Worm (Caenorhabditis elegans): ENCODE data around the gene snr-4.

snr-4 gene

DNA sequence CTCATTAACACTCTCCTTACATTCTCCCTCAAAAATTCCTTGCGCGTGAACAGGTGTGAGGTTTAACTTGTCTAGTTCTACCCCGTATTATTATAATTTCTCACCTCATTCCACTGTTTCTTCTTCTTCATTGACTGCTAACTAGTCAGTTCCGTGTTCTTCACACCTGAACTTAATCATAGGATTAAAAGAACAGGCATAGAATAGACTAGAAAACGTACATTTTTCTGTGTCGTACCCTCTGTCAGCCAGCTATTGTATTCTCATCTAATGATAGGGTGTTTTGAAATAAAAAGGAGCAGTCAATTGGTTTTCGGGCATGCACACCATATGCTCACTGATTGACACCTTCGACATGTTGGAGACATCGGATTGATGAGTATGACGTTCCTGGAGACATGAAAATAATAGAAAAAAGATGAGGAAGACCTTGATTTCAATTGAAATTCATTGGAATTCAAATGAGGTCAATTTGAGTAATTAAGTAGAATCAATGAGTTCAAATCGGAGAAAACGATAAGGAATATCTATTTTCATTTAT, 32.0 kb downstream of the snr-4 start:
- TF ChIP-seq lin-13 (GFP tag; optimal IDR thresholded peaks at IDR 0.05), result no peak
- no peak for TF ChIP-seq mbf-1 (tag; optimal IDR thresholded peaks at IDR 0.05)
- no peak for TF ChIP-seq aly-2 (tag; optimal IDR thresholded peaks at IDR 0.05)
- no peak for TF ChIP-seq zag-1 (tag; optimal IDR thresholded peaks at IDR 0.05)
- TF ChIP-seq Y55F3AM.14 (GFP tag; optimal IDR thresholded peaks at IDR 0.05), result no peak
- TF ChIP-seq lin-11 (tag; optimal IDR thresholded peaks at IDR 0.05), result no peak
- TF ChIP-seq C34F6.9 (tag; optimal IDR thresholded peaks at IDR 0.05), result no peak
- no peak for TF ChIP-seq nhr-10 (tag; optimal IDR thresholded peaks at IDR 0.05)
- TF ChIP-seq blmp-1 (tag; optimal IDR thresholded peaks at IDR 0.05; ENCODE audit: insufficient read depth), result no peak
- TF ChIP-seq nhr-12 (tag; optimal IDR thresholded peaks at IDR 0.05), result no peak
- no peak for TF ChIP-seq lsy-2 (tag; optimal IDR thresholded peaks at IDR 0.05)
- no peak for TF ChIP-seq ztf-4 (tag; optimal IDR thresholded peaks at IDR 0.05)
- no peak for TF ChIP-seq dmd-4 (tag; optimal IDR thresholded peaks at IDR 0.05)
- TF ChIP-seq unc-39 (tag; optimal IDR thresholded peaks at IDR 0.05), result no peak
- TF ChIP-seq nhr-11 (tag; optimal IDR thresholded peaks at IDR 0.05), result no peak
- TF ChIP-seq nhr-23 (tag; optimal IDR thresholded peaks at IDR 0.05), result no peak
- TF ChIP-seq R02D3.7 (tag; optimal IDR thresholded peaks at IDR 0.05), result no peak

DNA sequence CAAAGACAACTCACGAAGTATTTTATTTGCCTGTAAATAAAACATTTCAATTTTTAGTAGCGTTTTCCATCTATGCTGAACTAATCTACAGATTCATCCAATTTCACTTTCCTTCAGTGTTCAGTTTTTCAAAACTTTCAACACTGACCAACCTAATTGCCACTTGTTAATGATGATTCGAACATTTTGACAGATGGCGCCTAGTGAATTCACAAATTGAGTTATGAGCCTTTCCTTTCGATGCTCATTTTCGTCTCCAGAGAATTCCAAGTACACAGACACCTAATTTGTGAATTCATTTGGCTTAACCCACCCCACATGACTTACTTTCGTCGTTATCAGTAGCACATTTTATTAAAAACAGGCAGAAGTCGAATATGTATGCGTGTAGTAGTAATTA, 32.7 kb downstream of the snr-4 start:
- TF ChIP-seq ceh-16 (tag; optimal IDR thresholded peaks at IDR 0.05), result no peak
- no peak for TF ChIP-seq C34F6.9 (tag; optimal IDR thresholded peaks at IDR 0.05)
- TF ChIP-seq unc-62 (GFP tag; optimal IDR thresholded peaks at IDR 0.05), result no peak
- TF ChIP-seq unc-39 (tag; optimal IDR thresholded peaks at IDR 0.05), result no peak
- no peak for TF ChIP-seq gmeb-1 (tag; optimal IDR thresholded peaks at IDR 0.05)
- TF ChIP-seq F13H6.1 (tag; optimal IDR thresholded peaks at IDR 0.05), result no peak
- no peak for TF ChIP-seq dmd-4 (tag; optimal IDR thresholded peaks at IDR 0.05)

DNA sequence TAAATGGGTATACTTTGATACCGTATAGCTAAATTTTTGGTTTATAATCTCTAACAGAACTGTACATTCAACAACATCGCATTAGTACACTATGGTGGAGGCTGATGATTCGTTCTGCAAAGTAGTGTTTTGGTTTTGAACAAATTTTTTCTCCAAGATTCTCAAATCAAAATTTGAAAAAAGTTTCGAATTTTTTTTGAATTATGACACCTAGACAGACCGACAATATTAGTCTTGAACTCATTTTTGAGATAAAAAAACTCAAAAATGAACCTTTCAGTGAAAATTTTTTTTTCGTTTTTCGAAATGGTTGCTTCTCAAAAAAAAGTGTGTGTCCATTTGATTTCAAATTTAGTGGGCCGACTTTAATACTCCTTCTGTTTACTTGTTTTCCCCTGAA, 34.1 kb downstream of the snr-4 start:
- TF ChIP-seq snpc-4 (tag; optimal IDR thresholded peaks at IDR 0.05) (no peak), ZK546.5 (tag; optimal IDR thresholded peaks at IDR 0.05) (no peak), nhr-6 (tag; optimal IDR thresholded peaks at IDR 0.05) (no peak), ztf-4 (tag; optimal IDR thresholded peaks at IDR 0.05) (no peak), egl-27 (tag; optimal IDR thresholded peaks at IDR 0.05) (no peak), C34F6.9 (tag; optimal IDR thresholded peaks at IDR 0.05) (no peak), ztf-11 (tag; optimal IDR thresholded peaks at IDR 0.05) (no peak)

DNA sequence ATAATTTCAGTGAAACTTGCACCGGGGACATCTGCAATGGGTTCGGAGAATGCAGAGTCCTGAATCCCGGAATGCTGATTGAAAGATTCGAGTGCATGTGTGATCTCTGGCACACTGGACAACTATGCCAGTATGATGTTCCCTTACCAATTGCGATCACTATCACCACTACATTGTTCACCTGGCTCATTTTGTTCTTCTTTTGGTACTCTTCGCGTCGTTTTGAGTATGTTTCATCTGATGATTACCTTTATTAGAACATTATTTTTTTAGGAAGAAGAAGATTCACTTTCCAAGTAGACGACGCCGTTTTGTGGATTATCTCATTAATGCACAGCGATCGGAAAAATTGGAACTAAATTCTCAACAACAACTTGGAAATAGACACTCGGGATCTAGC, 35.8 kb downstream of the snr-4 start:
- TF ChIP-seq mdl-1 (tag; optimal IDR thresholded peaks at IDR 0.05) (no peak), blmp-1 (tag; optimal IDR thresholded peaks at IDR 0.05; ENCODE audit: insufficient read depth) (no peak), unc-62 (GFP tag; optimal IDR thresholded peaks at IDR 0.05) (no peak), ztf-11 (tag; optimal IDR thresholded peaks at IDR 0.05) (no peak), lsy-2 (tag; optimal IDR thresholded peaks at IDR 0.05) (no peak), sma-3 (GFP tag; optimal IDR thresholded peaks at IDR 0.05) (no peak), alr-1 (tag; optimal IDR thresholded peaks at IDR 0.05) (no peak), ZK546.5 (tag; optimal IDR thresholded peaks at IDR 0.05) (no peak), unc-55 (GFP tag; optimal IDR thresholded peaks at IDR 0.05) (no peak), C34F6.9 (tag; optimal IDR thresholded peaks at IDR 0.05) (no peak), mbf-1 (tag; optimal IDR thresholded peaks at IDR 0.05) (no peak), ceh-82 (tag; optimal IDR thresholded peaks at IDR 0.05) (no peak), mab-5 (tag; optimal IDR thresholded peaks at IDR 0.05) (no peak), nhr-237 (tag; optimal IDR thresholded peaks at IDR 0.05) (no peak), elt-1 (tag; optimal IDR thresholded peaks at IDR 0.05) (no peak)

DNA sequence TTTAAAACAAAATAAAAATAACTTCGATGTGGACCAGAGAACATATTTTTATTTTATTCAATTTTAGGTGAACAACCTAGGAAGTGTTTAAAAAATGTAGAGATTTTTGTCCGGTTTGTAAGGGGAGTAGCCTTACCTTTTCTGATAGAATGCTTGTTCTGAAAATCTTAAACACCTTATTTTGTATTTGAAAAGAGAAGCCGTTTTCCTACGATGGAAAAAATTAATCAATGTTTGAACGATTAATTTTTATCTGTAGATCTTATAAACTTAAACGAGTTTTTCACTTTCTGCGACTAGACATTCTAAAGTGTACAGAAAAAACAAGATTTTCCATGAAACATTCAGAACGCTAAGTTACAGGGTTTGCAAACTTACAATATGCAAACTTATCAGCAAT, 37.2 kb downstream of the snr-4 start, which contains the start of gene F58H1.6:
Gene F58H1.6, plus strand, starts transcription at position 301 of the 400 bp plus-strand sequence.
- TF ChIP-seq unc-55 (GFP tag; optimal IDR thresholded peaks at IDR 0.05) (no peak), aly-2 (tag; optimal IDR thresholded peaks at IDR 0.05) (no peak), nhr-21 (tag; optimal IDR thresholded peaks at IDR 0.05) (no peak), elt-3 (tag; optimal IDR thresholded peaks at IDR 0.05) (no peak), mdl-1 (tag; optimal IDR thresholded peaks at IDR 0.05) (no peak), R02D3.7 (tag; optimal IDR thresholded peaks at IDR 0.05) (no peak), C34F6.9 (tag; optimal IDR thresholded peaks at IDR 0.05) (no peak), crh-2 (tag; optimal IDR thresholded peaks at IDR 0.05) (no peak)
